Worm (Caenorhabditis elegans) whole organism, L4/young adult: ENCODE measurements around the gene lurp-4.

Experiments used
- W03F9.2 ChIP-seq: fragments of 150-350 bp; optimal IDR thresholded peaks from 2 replicates; lab custom pipeline; 2014; ENCODE audit warnings: missing biosample characterization, missing genetic modification characterization
- him-1 ChIP-seq: sonication (generic microtip); optimal IDR thresholded peaks from 2 replicates; lab custom pipeline; 2016; ENCODE audit warnings: missing genotype, missing genetic modification reagents, missing genetic modification characterization, missing compliant biosample characterization

DNA sequence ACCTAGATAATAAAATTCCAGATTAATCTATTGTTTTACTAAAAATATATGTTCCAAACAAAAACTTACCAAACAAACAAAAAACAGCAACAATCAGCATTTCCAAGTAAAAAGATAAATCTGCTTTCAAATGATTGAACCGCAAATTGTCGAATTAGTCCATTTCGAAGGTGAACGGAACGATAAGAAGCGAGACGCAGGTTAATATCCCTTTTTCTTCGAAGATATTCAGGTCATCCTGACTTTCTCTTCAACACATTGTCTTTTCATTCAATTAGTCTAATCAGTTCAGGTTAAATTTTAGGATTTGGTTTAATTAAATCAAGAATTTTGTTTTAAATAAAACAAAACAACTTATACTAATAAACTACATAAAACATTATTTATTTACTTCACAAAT lies 40.9 kb downstream of the lurp-4 start, which contains the start of gene B0365.9:
- TF ChIP-seq him-1 (tag; lab: Kevin White, UChicago): no peak
- TF ChIP-seq W03F9.2 (tag; lab: Kevin White, UChicago): no peak
